Worm (Caenorhabditis elegans) whole organism, L4 larva: ENCODE data around the gene C36E6.8.

ENCODE experiments used
- D1046.2 ChIP-seq: fragments of 200-800 bp; sonication (Bioruptor generic); IDR thresholded peaks from 2 replicates; pipeline ENCODE4 v1.3.6; 2022; ENCODE audit warnings: missing genetic modification characterization, missing compliant biosample characterization
- F37D6.2 ChIP-seq: sonication (generic microtip); optimal IDR thresholded peaks from 2 replicates; lab custom pipeline; 2016; ENCODE audit warnings: mild to moderate bottlenecking, missing genetic modification characterization, missing compliant biosample characterization
- T26A8.4 ChIP-seq: fragments of 200-800 bp; sonication (Bioruptor generic); IDR thresholded peaks from 2 replicates; pipeline ENCODE4 v1.3.6; 2022; ENCODE audit warnings: missing genetic modification characterization, missing compliant biosample characterization
- Y105C5A.15 ChIP-seq: fragments of 200-800 bp; sonication (Bioruptor generic); IDR thresholded peaks from 2 replicates; pipeline ENCODE4 v1.3.6; 2022; ENCODE audit warnings: missing genetic modification characterization, missing compliant biosample characterization
- Y75B8A.6 ChIP-seq: fragments of 200-800 bp; sonication (Bioruptor generic); IDR thresholded peaks from 2 replicates; pipeline ENCODE4 v1.3.6; 2022; ENCODE audit warnings: missing genetic modification reagents, missing genetic modification characterization, missing compliant biosample characterization
- aha-1 ChIP-seq: fragments of 150-350 bp; peaks from one replicate; lab custom pipeline; 2014; ENCODE audit warnings: missing biosample characterization, missing genetic modification characterization
- ama-1 ChIP-seq: fragments of 150-350 bp; optimal IDR thresholded peaks from 2 replicates; lab custom pipeline; 2014; ENCODE audit warnings: inconsistent platforms, mixed read lengths
- ces-1 ChIP-seq: fragments of 150-350 bp; sonication (generic microtip); optimal IDR thresholded peaks from 4 replicates; lab custom pipeline; 2014; ENCODE audit warnings: missing biosample characterization, missing genetic modification reagents, missing genetic modification characterization
- ctbp-1 ChIP-seq: fragments of 200-800 bp; sonication (Bioruptor generic); IDR thresholded peaks from 2 replicates; pipeline ENCODE4 v1.3.6; 2022; ENCODE audit warnings: missing genetic modification reagents, missing genetic modification characterization, missing compliant biosample characterization
- daf-8 ChIP-seq: fragments of 200-800 bp; sonication (Bioruptor generic); IDR thresholded peaks from 2 replicates; pipeline ENCODE4 v1.3.6; 2022; ENCODE audit warnings: missing genetic modification characterization, missing compliant biosample characterization
- dmd-6 ChIP-seq: fragments of 200-800 bp; sonication (Bioruptor generic); IDR thresholded peaks from 2 replicates; pipeline ENCODE4 v1.3.6; 2022; ENCODE audit warnings: missing genetic modification reagents, missing genetic modification characterization, missing compliant biosample characterization
- dmd-9 ChIP-seq: fragments of 200-800 bp; sonication (Bioruptor generic); IDR thresholded peaks from 2 replicates; pipeline ENCODE4 v1.3.6; 2022; ENCODE audit warnings: missing genetic modification reagents, missing genetic modification characterization, missing compliant biosample characterization
- dve-1 ChIP-seq: sonication (generic microtip); optimal IDR thresholded peaks from 2 replicates; lab custom pipeline; 2017; ENCODE audit warnings: antibody characterized with exemption, mild to moderate bottlenecking, missing genetic modification characterization, missing compliant biosample characterization; ENCODE audit not compliant: insufficient read depth
- egl-27 ChIP-seq: sonication (generic microtip); optimal IDR thresholded peaks from 3 replicates; lab custom pipeline; 2017; ENCODE audit warnings: missing biosample characterization, missing genetic modification reagents, missing genetic modification characterization
- hif-1 ChIP-seq, 2 experiments: sonication (generic microtip); optimal IDR thresholded peaks; 2 replicates each; lab custom pipeline; 2016 to 2017; ENCODE audit warnings: missing compliant biosample characterization in 2 of 2, missing genetic modification characterization in 2 of 2, missing genetic modification reagents in 2 of 2, missing genotype in 2 of 2, mild to moderate bottlenecking in 1 of 2
- hlh-11 ChIP-seq: fragments of 200-800 bp; sonication (Bioruptor generic); optimal IDR thresholded peaks from 2 replicates; lab custom pipeline; 2018; ENCODE audit warnings: mild to moderate bottlenecking, missing genetic modification characterization, missing compliant biosample characterization
- jun-1 ChIP-seq: fragments of 150-350 bp; optimal IDR thresholded peaks from 2 replicates; lab custom pipeline; 2014; ENCODE audit warnings: missing biosample characterization, missing genetic modification reagents, missing genetic modification characterization
- lin-1 ChIP-seq: fragments of 200-800 bp; sonication (Bioruptor generic); IDR thresholded peaks from 2 replicates; pipeline ENCODE4 v1.3.6; 2022; ENCODE audit warnings: missing genetic modification reagents, missing genetic modification characterization, missing compliant biosample characterization
- lin-38 ChIP-seq: fragments of 200-800 bp; sonication (Bioruptor generic); IDR thresholded peaks from 2 replicates; pipeline ENCODE4 v1.3.6; 2022; ENCODE audit warnings: missing genetic modification reagents, missing genetic modification characterization, missing compliant biosample characterization
- lin-39 ChIP-seq: fragments of 150-350 bp; optimal IDR thresholded peaks from 2 replicates; lab custom pipeline; 2014; ENCODE audit warnings: missing biosample characterization, missing genetic modification reagents, missing genetic modification characterization
- lsy-2 ChIP-seq, 2 experiments: fragments of 150-350 bp in 1 of 2; sonication (generic microtip) in 1 of 2; optimal IDR thresholded peaks; 2 replicates each; lab custom pipeline; 2014 to 2017; ENCODE audit warnings: missing biosample characterization in 2 of 2, missing genetic modification characterization in 2 of 2
- madf-5 ChIP-seq, 2 experiments: fragments of 200-800 bp; sonication (Bioruptor generic); IDR thresholded peaks; 2 replicates each; pipeline ENCODE4 v1.3.6; 2022; ENCODE audit warnings: missing compliant biosample characterization in 2 of 2, missing genetic modification characterization in 2 of 2
- mdl-1 ChIP-seq, 2 experiments: fragments of 150-350 bp in 1 of 2; sonication (generic microtip) in 1 of 2; optimal IDR thresholded peaks; 2 replicates each; lab custom pipeline; 2014 to 2017; ENCODE audit warnings: missing biosample characterization in 2 of 2, missing genetic modification characterization in 2 of 2
- mdt-29 ChIP-seq: fragments of 200-800 bp; sonication (Bioruptor generic); IDR thresholded peaks from 2 replicates; pipeline ENCODE4 v1.3.6; 2022; ENCODE audit warnings: missing genetic modification reagents, missing genetic modification characterization, missing compliant biosample characterization
- mes-2 ChIP-seq: sonication (generic microtip); optimal IDR thresholded peaks from 2 replicates; lab custom pipeline; 2016; ENCODE audit warnings: missing genotype, mild to moderate bottlenecking, missing genetic modification characterization, missing compliant biosample characterization; ENCODE audit not compliant: poor library complexity, severe bottlenecking
- mxl-3 ChIP-seq: fragments of 200-800 bp; sonication (Bioruptor generic); optimal IDR thresholded peaks from 2 replicates; lab custom pipeline; 2018; ENCODE audit warnings: mild to moderate bottlenecking, missing genetic modification characterization, missing compliant biosample characterization
- nhr-102 ChIP-seq: sonication (generic microtip); optimal IDR thresholded peaks from 2 replicates; lab custom pipeline; 2016; ENCODE audit warnings: mild to moderate bottlenecking, missing genetic modification characterization, moderate library complexity, missing compliant biosample characterization
- nhr-111 ChIP-seq: fragments of 200-800 bp; sonication (Bioruptor generic); optimal IDR thresholded peaks from 2 replicates; lab custom pipeline; 2018; ENCODE audit warnings: mild to moderate bottlenecking, missing genetic modification characterization, missing compliant biosample characterization
- nhr-237 ChIP-seq: sonication (generic microtip); optimal IDR thresholded peaks from 2 replicates; lab custom pipeline; 2017; ENCODE audit warnings: missing biosample characterization, missing genetic modification characterization
- nhr-25 ChIP-seq: sonication (generic microtip); optimal IDR thresholded peaks from 2 replicates; lab custom pipeline; 2017; ENCODE audit warnings: missing genetic modification characterization, mild to moderate bottlenecking, missing compliant biosample characterization, antibody characterized with exemption, moderate library complexity, borderline replicate concordance; ENCODE audit not compliant: insufficient read depth
- nhr-28 ChIP-seq: fragments of 150-350 bp; optimal IDR thresholded peaks from 2 replicates; lab custom pipeline; 2014; ENCODE audit warnings: missing biosample characterization, missing genetic modification characterization
- nhr-41 ChIP-seq: fragments of 200-800 bp; sonication (Bioruptor generic); IDR thresholded peaks from 2 replicates; pipeline ENCODE4 v1.3.6; 2022; ENCODE audit warnings: missing genetic modification reagents, missing genetic modification characterization, missing compliant biosample characterization
- nhr-42 ChIP-seq: fragments of 200-800 bp; sonication (Bioruptor generic); IDR thresholded peaks from 2 replicates; pipeline ENCODE4 v1.3.6; 2022; ENCODE audit warnings: missing genetic modification characterization, missing compliant biosample characterization
- nhr-48 ChIP-seq: sonication (generic microtip); optimal IDR thresholded peaks from 2 replicates; lab custom pipeline; 2016; ENCODE audit warnings: mild to moderate bottlenecking, missing genetic modification characterization, missing compliant biosample characterization
- nhr-6 ChIP-seq: fragments of 150-350 bp; optimal IDR thresholded peaks from 2 replicates; lab custom pipeline; 2014; ENCODE audit warnings: missing biosample characterization, missing genetic modification characterization
- pha-4 ChIP-seq, 2 experiments: fragments of 150-350 bp in 1 of 2; fragments of 200-800 bp in 1 of 2; sonication (Bioruptor generic) in 1 of 2; IDR thresholded peaks in 1 of 2; optimal IDR thresholded peaks in 1 of 2; 2 replicates each; pipeline versions ENCODE4 v1.3.6 to Lab custom; 2014 to 2022; ENCODE audit warnings: missing genetic modification characterization in 2 of 2, missing genetic modification reagents in 2 of 2, missing biosample characterization in 1 of 2, missing compliant biosample characterization in 1 of 2
- php-3 ChIP-seq: fragments of 200-800 bp; sonication (Bioruptor generic); IDR thresholded peaks from 2 replicates; pipeline ENCODE4 v1.3.6; 2022; ENCODE audit warnings: missing genetic modification reagents, missing genetic modification characterization, missing compliant biosample characterization
- rbr-2 ChIP-seq: sonication (generic microtip); optimal IDR thresholded peaks from 2 replicates; lab custom pipeline; 2016; ENCODE audit warnings: missing genotype, missing genetic modification characterization, missing compliant biosample characterization
- tag-97 ChIP-seq: fragments of 200-800 bp; sonication (Bioruptor generic); IDR thresholded peaks from 2 replicates; pipeline ENCODE4 v1.3.6; 2022; ENCODE audit warnings: missing genetic modification characterization, missing compliant biosample characterization
- tra-1 ChIP-seq: fragments of 200-800 bp; sonication (Bioruptor generic); IDR thresholded peaks from 2 replicates; pipeline ENCODE4 v1.3.6; 2022; ENCODE audit warnings: missing genetic modification reagents, missing genetic modification characterization, missing compliant biosample characterization
- unc-130 ChIP-seq: sonication (generic microtip); optimal IDR thresholded peaks from 2 replicates; lab custom pipeline; 2016; ENCODE audit warnings: missing genetic modification reagents, missing genetic modification characterization, missing compliant biosample characterization
- unc-62 ChIP-seq, 3 experiments: fragments of 150-350 bp in 1 of 3; sonication (generic microtip); optimal IDR thresholded peaks in 2 of 3; peaks in 1 of 3; 1 replicate in 1 of 3; 2 replicates in 2 of 3; lab custom pipeline; 2014 to 2017; ENCODE audit warnings: missing biosample characterization in 3 of 3, missing genetic modification characterization in 3 of 3, missing genetic modification reagents in 3 of 3, missing genotype in 1 of 3
- zag-1 ChIP-seq: fragments of 150-350 bp; optimal IDR thresholded peaks from 2 replicates; lab custom pipeline; 2014; ENCODE audit warnings: missing biosample characterization, missing genetic modification characterization
- zfp-3 ChIP-seq: fragments of 200-800 bp; sonication (Bioruptor generic); conservative IDR thresholded peaks from 2 replicates; pipeline ENCODE4 v1.3.6; 2022; ENCODE audit warnings: missing genetic modification reagents, missing genetic modification characterization, missing compliant biosample characterization
- zip-11 ChIP-seq: fragments of 200-800 bp; sonication (Bioruptor generic); IDR thresholded peaks from 2 replicates; pipeline ENCODE4 v1.3.6; 2022; ENCODE audit warnings: missing genetic modification characterization, missing compliant biosample characterization
- ztf-11 ChIP-seq: fragments of 150-350 bp; optimal IDR thresholded peaks from 2 replicates; lab custom pipeline; 2014; ENCODE audit warnings: missing biosample characterization, missing genetic modification characterization

C36E6.8 gene

DNA sequence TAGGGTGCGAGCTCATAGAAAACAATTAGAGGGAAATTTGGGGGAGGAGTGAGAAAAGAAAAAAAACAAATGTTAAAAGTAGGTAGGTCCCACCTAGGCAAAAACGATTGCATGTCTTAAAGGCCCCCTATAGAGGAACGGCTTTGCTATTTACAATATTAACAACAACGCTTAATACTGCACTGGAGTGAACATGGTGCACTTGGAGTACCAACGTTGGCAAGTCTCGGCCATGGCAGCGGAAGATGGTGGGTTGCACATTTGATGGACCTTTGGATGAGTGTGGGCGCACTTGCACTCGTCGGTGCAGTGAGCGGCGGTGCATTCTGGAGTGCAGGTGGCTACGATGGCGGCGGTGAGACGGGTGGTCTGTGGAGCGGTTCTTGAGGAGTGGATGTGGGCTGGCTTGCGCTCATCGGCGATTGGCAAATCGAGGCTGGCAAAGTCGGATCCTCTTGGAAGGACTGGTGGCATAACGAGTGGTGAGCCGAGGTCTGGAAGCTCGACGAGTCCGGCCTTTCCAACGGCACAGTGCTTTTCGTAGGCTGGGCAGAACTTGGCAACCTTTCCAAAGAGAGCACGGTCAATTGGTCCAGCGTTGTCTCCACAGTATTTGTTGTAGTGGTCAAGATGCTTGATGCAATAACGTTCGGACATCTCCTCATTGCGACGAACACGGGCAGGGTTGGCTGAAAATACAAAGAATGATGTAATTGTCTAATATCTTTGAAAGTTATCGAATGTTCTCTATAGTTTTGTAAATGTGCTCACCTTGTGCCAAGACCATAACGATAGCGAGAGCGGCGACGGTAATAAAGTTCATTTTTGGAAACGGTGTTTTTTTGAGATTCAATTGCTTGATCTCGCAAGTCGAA lies 17.7 kb upstream of the C36E6.8 start (continued):
- peak; percentile 98 for TF ChIP-seq aha-1
- peak; percentile 43 for TF ChIP-seq nhr-102 (tag; lab: Kevin White, UChicago)
- TF ChIP-seq nhr-6 (tag; lab: Kevin White, UChicago), result peak; percentile 15
- TF ChIP-seq, all 104 proteins: peak for 25

DNA sequence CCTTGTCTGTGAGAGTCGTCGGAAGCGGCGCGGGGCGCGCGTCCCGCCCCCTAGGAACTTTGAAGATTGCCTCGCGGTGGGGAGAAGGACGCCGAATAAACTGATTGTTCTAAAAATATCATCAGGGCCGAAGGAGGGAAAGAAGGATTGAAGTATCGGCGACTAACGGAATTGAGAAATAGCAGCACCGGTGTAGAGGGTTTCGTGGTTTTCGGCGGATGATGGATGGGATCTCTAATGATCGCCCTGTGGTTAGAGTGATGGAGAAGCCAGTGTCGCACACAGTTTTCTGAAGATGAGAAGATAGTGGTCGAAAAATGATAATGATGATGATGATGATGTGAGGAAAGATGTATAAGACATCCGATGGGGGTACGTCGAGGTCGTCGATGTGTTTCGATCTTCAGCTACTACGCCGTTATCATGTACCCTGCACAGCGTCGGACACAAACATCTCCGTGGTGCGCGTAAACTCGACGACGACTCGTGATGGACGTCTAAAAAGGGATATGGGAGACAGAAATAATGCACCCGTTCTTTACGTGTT lies 16.9 kb upstream of the C36E6.8 start, which contains the start of gene osm-11:
Gene osm-11 (minus strand): TSS at position 51 of the 547 bp plus-strand sequence.
- TF ChIP-seq ctbp-1, result no peak
- TF ChIP-seq tra-1 (GFP tag; lab: Robert Waterston, UW), result no peak
- no peak for TF ChIP-seq lin-39 (tag; lab: Kevin White, UChicago)
- no peak for TF ChIP-seq unc-130
- no peak for TF ChIP-seq rbr-2
- TF ChIP-seq daf-8 (GFP tag; lab: Robert Waterston, UW), result no peak
- no peak for TF ChIP-seq tag-97 (GFP tag; lab: Robert Waterston, UW)
- TF ChIP-seq lin-38 (GFP tag; lab: Robert Waterston, UW), result no peak
- TF ChIP-seq unc-62 (GFP tag; optimal IDR thresholded peaks at IDR 0.05 in 1 of 2; lab: Kevin White, UChicago), result peak in 1 of 2 experiments; percentile 98
- TF ChIP-seq unc-62 (tag; optimal IDR thresholded peaks at IDR 0.05; lab: Kevin White, UChicago), result no peak
- TF ChIP-seq dve-1 (tag; lab: Kevin White, UChicago), result no peak
- no peak for TF ChIP-seq lin-1
- TF ChIP-seq nhr-41, result no peak
- TF ChIP-seq nhr-28, result peak; percentile 87
- TF ChIP-seq T26A8.4 (GFP tag; lab: Robert Waterston, UW), result no peak
- TF ChIP-seq mdl-1 (tag; optimal IDR thresholded peaks at IDR 0.05; lab: Kevin White, UChicago), result peak in 1 of 2 experiments; percentile 50
- no peak for TF ChIP-seq Y105C5A.15 (GFP tag; lab: Robert Waterston, UW)
- TF ChIP-seq ces-1 (GFP tag; lab: Kevin White, UChicago), result no peak
- peak; percentile 6 for TF ChIP-seq mxl-3
- TF ChIP-seq nhr-237, result no peak
- TF ChIP-seq hlh-11 (tag; lab: Kevin White, UChicago), result peak; percentile 51
- peak; percentile 10 for TF ChIP-seq mes-2 (tag; lab: Kevin White, UChicago)
- TF ChIP-seq madf-5 (GFP tag; IDR thresholded peaks at IDR 0.05; lab: Robert Waterston, UW), result 0 out of 4 replicates have a peak, but pooled peaks of 1 of the 2 experiments have one; percentile 11
- TF ChIP-seq jun-1 (tag; lab: Kevin White, UChicago), result no peak
- no peak for TF ChIP-seq zip-11
- TF ChIP-seq php-3 (GFP tag; lab: Robert Waterston, UW), result no peak
- peak; percentile 87 for TF ChIP-seq nhr-48 (tag; lab: Kevin White, UChicago)
- TF ChIP-seq zag-1 (tag; lab: Kevin White, UChicago), result no peak
- TF ChIP-seq ama-1 (lab: Kevin White, UChicago), result no peak
- TF ChIP-seq Y75B8A.6 (GFP tag; lab: Robert Waterston, UW), result no peak
- no peak for TF ChIP-seq D1046.2 (GFP tag; lab: Robert Waterston, UW)
- TF ChIP-seq nhr-111 (GFP tag; lab: Kevin White, UChicago), result no peak
- TF ChIP-seq dmd-9 (GFP tag; lab: Robert Waterston, UW), result no peak
- no peak for TF ChIP-seq egl-27
- TF ChIP-seq F37D6.2 (tag; lab: Kevin White, UChicago), result no peak
- TF ChIP-seq ztf-11 (tag; lab: Kevin White, UChicago), result no peak
- TF ChIP-seq mdt-29 (GFP tag; lab: Robert Waterston, UW), result no peak
- TF ChIP-seq nhr-42 (GFP tag; lab: Robert Waterston, UW), result no peak
- no peak for TF ChIP-seq pha-4 (GFP tag; IDR thresholded peaks at IDR 0.05; lab: Robert Waterston, UW)
- TF ChIP-seq pha-4 (tag; optimal IDR thresholded peaks at IDR 0.05; lab: Kevin White, UChicago), result no peak
- TF ChIP-seq lsy-2 (tag; optimal IDR thresholded peaks at IDR 0.05; lab: Kevin White, UChicago), result no peak
- TF ChIP-seq zfp-3 (GFP tag; lab: Robert Waterston, UW), result no peak
- TF ChIP-seq dmd-6 (GFP tag; lab: Robert Waterston, UW), result no peak
- no peak for TF ChIP-seq nhr-25 (tag; lab: Kevin White, UChicago)
- TF ChIP-seq hif-1 (tag; optimal IDR thresholded peaks at IDR 0.05; lab: Kevin White, UChicago), result no peak
